Fruit fly (Drosophila melanogaster) whole organism, prepupa: Measurements from ENCODE around the gene CG9547.

ENCODE experiments used
- CG10669 ChIP-seq: fragments of 200-800 bp; sonication (Bioruptor generic); optimal IDR thresholded peaks from 3 replicates; lab custom pipeline; 2018; ENCODE audit warnings: missing biosample characterization, mild to moderate bottlenecking, missing genetic modification characterization, moderate library complexity
- CG11762 ChIP-seq: fragments of 200-800 bp; sonication (Bioruptor generic); optimal IDR thresholded peaks from 3 replicates; lab custom pipeline; 2016; ENCODE audit warnings: missing biosample characterization, missing genetic modification characterization; ENCODE audit not compliant: insufficient read depth
- CG16779 ChIP-seq: fragments of 200-800 bp; sonication (Bioruptor generic); optimal IDR thresholded peaks from 3 replicates; lab custom pipeline; 2017; ENCODE audit warnings: missing biosample characterization, mild to moderate bottlenecking, missing genetic modification characterization
- CG34406 ChIP-seq: fragments of 200-800 bp; sonication (Bioruptor generic); optimal IDR thresholded peaks from 3 replicates; lab custom pipeline; 2016; ENCODE audit warnings: missing biosample characterization, missing genetic modification characterization
- CG4318 ChIP-seq: fragments of 200-800 bp; sonication (Bioruptor generic); optimal IDR thresholded peaks from 3 replicates; lab custom pipeline; 2017; ENCODE audit warnings: missing biosample characterization, mild to moderate bottlenecking, missing genetic modification characterization
- CG6808 ChIP-seq: fragments of 200-800 bp; sonication (Bioruptor generic); optimal IDR thresholded peaks from 3 replicates; lab custom pipeline; 2017; ENCODE audit warnings: missing biosample characterization, missing genetic modification characterization, mild to moderate bottlenecking, moderate library complexity, missing genetic modification reagents
- CG6854 ChIP-seq: fragments of 200-800 bp; sonication (Bioruptor generic); optimal IDR thresholded peaks from 2 replicates; lab custom pipeline; 2017; ENCODE audit warnings: missing biosample characterization, mild to moderate bottlenecking, missing genetic modification characterization
- CG7368 ChIP-seq: fragments of 200-800 bp; sonication (Bioruptor generic); optimal IDR thresholded peaks from 3 replicates; lab custom pipeline; 2016; ENCODE audit warnings: missing biosample characterization, missing genetic modification characterization
- Eip78C ChIP-seq: fragments of 200-800 bp; sonication (Bioruptor generic); peaks from one replicate; lab custom pipeline; 2016; ENCODE audit warnings: missing biosample characterization, missing genetic modification characterization
- Hr39 ChIP-seq: fragments of 200-800 bp; sonication (Bioruptor generic); optimal IDR thresholded peaks from 2 replicates; lab custom pipeline; 2016; ENCODE audit warnings: missing biosample characterization, missing genetic modification characterization
- Lpt ChIP-seq: fragments of 200-800 bp; sonication (Bioruptor generic); optimal IDR thresholded peaks from 3 replicates; lab custom pipeline; 2016; ENCODE audit warnings: missing biosample characterization, missing genetic modification characterization
- Smox ChIP-seq: fragments of 200-800 bp; sonication (Bioruptor generic); optimal IDR thresholded peaks from 3 replicates; lab custom pipeline; 2016; ENCODE audit warnings: missing biosample characterization, missing genetic modification characterization
- cyc ChIP-seq: fragments of 200-800 bp; sonication (Bioruptor generic); optimal IDR thresholded peaks from 3 replicates; lab custom pipeline; 2016; ENCODE audit warnings: missing biosample characterization, missing genetic modification characterization
- ss ChIP-seq, 2 experiments: fragments of 200-800 bp; sonication (Bioruptor generic); optimal IDR thresholded peaks; 2 replicates in 1 of 2; 3 replicates in 1 of 2; lab custom pipeline; 2017 to 2018; ENCODE audit warnings: mild to moderate bottlenecking in 2 of 2, missing biosample characterization in 2 of 2, missing genetic modification characterization in 2 of 2, moderate library complexity in 1 of 2

DNA sequence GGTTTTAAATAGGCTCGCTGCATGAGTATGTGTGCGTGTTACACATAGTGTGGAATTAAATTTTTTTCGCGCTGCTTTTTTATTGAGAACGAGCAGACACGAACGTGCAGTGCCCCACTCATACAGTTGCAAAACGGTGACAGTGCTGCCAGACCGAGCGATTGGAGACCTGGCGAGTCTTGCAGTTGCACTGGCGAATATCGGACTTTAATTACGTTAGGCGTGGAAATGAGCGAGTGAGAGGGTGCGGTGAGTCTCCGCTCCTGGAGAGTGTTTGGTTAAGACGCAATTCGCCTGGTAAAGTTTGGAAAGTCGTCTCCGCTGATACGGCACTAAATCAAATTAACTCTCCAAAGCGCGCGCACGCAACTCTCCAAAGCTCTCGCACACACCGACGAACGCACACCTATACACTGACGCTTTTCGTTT lies 13.0 kb downstream of the CG9547 start:
- TF ChIP-seq Lpt (GFP tag; lab: Kevin White, UChicago) (peak; percentile 4), cyc (no peak), Smox (no peak), CG10669 (GFP tag; lab: Kevin White, UChicago) (no peak), Eip78C (GFP tag; lab: Kevin White, UChicago) (peak; percentile 80), CG6854 (no peak), ss (GFP tag; optimal IDR thresholded peaks at IDR 0.05; lab: Kevin White, UChicago) (peak in 1 of 2 experiments; percentile 21), CG34406 (GFP tag; lab: Kevin White, UChicago) (no peak), CG16779 (tag; lab: Kevin White, UChicago) (no peak), CG6808 (GFP tag; lab: Kevin White, UChicago) (no peak), CG7368 (no peak), CG11762 (GFP tag; lab: Kevin White, UChicago) (no peak), Hr39 (no peak), CG4318 (GFP tag; lab: Kevin White, UChicago) (no peak)
